2 worm cellular contexts compared by ENCODE assay signal in the genomic region with DNA sequence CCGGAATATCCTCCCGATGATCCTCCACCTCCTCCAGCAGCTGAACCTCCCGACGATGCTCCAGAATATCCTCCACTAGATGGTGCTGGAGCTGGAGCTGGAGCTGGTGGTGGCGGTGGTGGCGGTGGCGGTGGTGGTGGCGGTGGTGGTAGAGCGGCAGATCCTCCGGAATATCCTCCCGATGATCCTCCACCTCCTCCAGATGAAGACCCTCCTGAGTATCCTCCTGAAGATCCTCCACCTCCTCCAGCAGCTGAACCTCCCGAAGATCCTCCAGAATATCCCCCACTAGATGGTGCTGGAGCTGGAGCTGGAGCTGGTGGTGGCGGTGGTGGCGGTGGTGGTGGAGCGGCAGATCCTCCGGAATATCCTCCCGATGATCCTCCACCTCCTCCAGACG.
TF ChIP-seq lines count a peak whose summit lies in the region.

No protein-coding gene starts in this region.

TF ChIP-seq in whole organism, L4 larva, 104 proteins besides CTCF, POLR2A, EP300 and RAD21:
- TF ChIP-seq set-16 (GFP tag; IDR thresholded peaks at IDR 0.05; lab: Robert Waterston, UW): peak; percentile 92
TF ChIP-seq in whole organism, L4 larva: peak in this region for 1; not testable (repeated sequence) for 103.

TF ChIP-seq in whole organism, young adult, 124 proteins besides CTCF, POLR2A, EP300 and RAD21:
- peak; percentile 74; the same call in 1 of the 2 replicates for TF ChIP-seq egrh-3 (GFP tag; IDR thresholded peaks at IDR 0.05; lab: Robert Waterston, UW)
TF ChIP-seq in whole organism, young adult: peak in this region for 1; not testable (repeated sequence) for 123.
